Worm (Caenorhabditis elegans) whole organism, L2 larva: ENCODE measurements around the gene F48G7.5.

Source experiments
- ama-1 ChIP-seq: fragments of 150-350 bp; optimal IDR thresholded peaks from 2 replicates; lab custom pipeline; 2018; ENCODE audit warnings: inconsistent platforms
- elt-1 ChIP-seq: fragments of 150-350 bp; optimal IDR thresholded peaks from 2 replicates; lab custom pipeline; 2014; ENCODE audit warnings: missing biosample characterization, missing genetic modification characterization
- elt-3 ChIP-seq: sonication (generic microtip); optimal IDR thresholded peaks from 2 replicates; lab custom pipeline; 2017; ENCODE audit warnings: missing biosample characterization, missing genetic modification characterization
- fos-1 ChIP-seq: fragments of 150-350 bp; optimal IDR thresholded peaks from 2 replicates; lab custom pipeline; 2014; ENCODE audit warnings: missing biosample characterization, missing genetic modification characterization
- lin-13 ChIP-seq: fragments of 150-350 bp; optimal IDR thresholded peaks from 2 replicates; lab custom pipeline; 2014; ENCODE audit warnings: missing biosample characterization, missing genetic modification reagents, missing genetic modification characterization
- lsy-2 ChIP-seq, 2 experiments: fragments of 150-350 bp in 1 of 2; sonication (generic microtip) in 1 of 2; optimal IDR thresholded peaks; 2 replicates each; lab custom pipeline; 2014 to 2017; ENCODE audit warnings: missing biosample characterization in 2 of 2, missing genetic modification characterization in 2 of 2
- nhr-23 ChIP-seq: fragments of 150-350 bp; optimal IDR thresholded peaks from 2 replicates; lab custom pipeline; 2014; ENCODE audit warnings: missing biosample characterization, missing genetic modification reagents, missing genetic modification characterization
- nhr-77 ChIP-seq: fragments of 150-350 bp; optimal IDR thresholded peaks from 2 replicates; lab custom pipeline; 2014; ENCODE audit warnings: missing biosample characterization, missing genetic modification characterization
- snpc-4 ChIP-seq: fragments of 150-350 bp; optimal IDR thresholded peaks from 2 replicates; lab custom pipeline; 2014; ENCODE audit warnings: missing biosample characterization, missing genetic modification characterization
- unc-39 ChIP-seq: fragments of 150-350 bp; optimal IDR thresholded peaks from 2 replicates; lab custom pipeline; 2014; ENCODE audit warnings: missing biosample characterization, missing genetic modification characterization
- ztf-11 ChIP-seq: sonication (generic microtip); optimal IDR thresholded peaks from 2 replicates; lab custom pipeline; 2017; ENCODE audit warnings: missing biosample characterization, missing genetic modification characterization

DNA sequence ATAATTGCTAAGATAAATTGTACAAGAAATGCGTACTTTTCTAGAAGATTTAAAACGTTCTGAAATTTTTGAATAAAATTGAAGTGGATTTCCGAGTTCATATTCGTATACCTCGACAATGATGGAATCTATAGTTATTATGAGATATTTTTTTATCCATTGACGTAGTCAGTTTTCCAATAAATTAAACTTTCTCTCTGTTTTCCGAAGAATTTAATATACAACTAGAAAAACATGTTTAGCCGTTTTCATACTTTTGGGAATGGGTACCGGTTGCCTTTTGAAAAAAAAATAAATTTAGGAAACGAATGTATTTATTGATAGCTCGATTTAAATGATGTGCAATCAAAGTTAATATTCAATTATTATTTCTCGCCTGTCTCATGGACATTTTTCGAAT, 13.9 kb downstream of the F48G7.5 start, which contains the start of gene srw-109:
- TF ChIP-seq unc-39 (tag; lab: Kevin White, UChicago), result no peak
- no peak for TF ChIP-seq ama-1 (lab: Kevin White, UChicago)
- TF ChIP-seq ztf-11, result no peak
- TF ChIP-seq elt-3 (tag; lab: Kevin White, UChicago), result no peak
- TF ChIP-seq nhr-23, result no peak
- TF ChIP-seq fos-1 (tag; lab: Kevin White, UChicago), result no peak
- no peak for TF ChIP-seq nhr-77 (tag; lab: Kevin White, UChicago)
- no peak for TF ChIP-seq lin-13 (GFP tag; lab: Kevin White, UChicago)
- no peak for TF ChIP-seq snpc-4 (tag; lab: Kevin White, UChicago)
- no peak for TF ChIP-seq elt-1 (tag; lab: Kevin White, UChicago)
- no peak for TF ChIP-seq lsy-2 (tag; optimal IDR thresholded peaks at IDR 0.05; lab: Kevin White, UChicago)
